Worm (Caenorhabditis elegans) whole organism, L4 larva: ENCODE results near the gene Y113G7A.12.

Experiments used
- Y48G9A.11 ChIP-seq: fragments of 200-800 bp; sonication (Bioruptor generic); IDR thresholded peaks from 2 replicates; pipeline ENCODE4 v1.3.6; 2022; ENCODE audit warnings: missing genetic modification reagents, missing genetic modification characterization, missing compliant biosample characterization
- ceh-62 ChIP-seq: sonication (generic microtip); optimal IDR thresholded peaks from 2 replicates; lab custom pipeline; 2017; ENCODE audit warnings: missing biosample characterization, missing genetic modification characterization
- egl-27 ChIP-seq: sonication (generic microtip); optimal IDR thresholded peaks from 3 replicates; lab custom pipeline; 2017; ENCODE audit warnings: missing biosample characterization, missing genetic modification reagents, missing genetic modification characterization
- fkh-10 ChIP-seq: fragments of 150-350 bp; optimal IDR thresholded peaks from 2 replicates; lab custom pipeline; 2014; ENCODE audit warnings: missing biosample characterization, missing genetic modification reagents, missing genetic modification characterization
- nhr-11 ChIP-seq: fragments of 150-350 bp; optimal IDR thresholded peaks from 2 replicates; lab custom pipeline; 2014; ENCODE audit warnings: missing biosample characterization, missing genetic modification characterization
- pqm-1 ChIP-seq: sonication (generic microtip); optimal IDR thresholded peaks from 2 replicates; lab custom pipeline; 2017; ENCODE audit warnings: missing biosample characterization, missing genetic modification characterization
- skn-1 ChIP-seq: fragments of 150-350 bp; optimal IDR thresholded peaks from 2 replicates; lab custom pipeline; 2014; ENCODE audit warnings: missing biosample characterization, missing genetic modification characterization

DNA sequence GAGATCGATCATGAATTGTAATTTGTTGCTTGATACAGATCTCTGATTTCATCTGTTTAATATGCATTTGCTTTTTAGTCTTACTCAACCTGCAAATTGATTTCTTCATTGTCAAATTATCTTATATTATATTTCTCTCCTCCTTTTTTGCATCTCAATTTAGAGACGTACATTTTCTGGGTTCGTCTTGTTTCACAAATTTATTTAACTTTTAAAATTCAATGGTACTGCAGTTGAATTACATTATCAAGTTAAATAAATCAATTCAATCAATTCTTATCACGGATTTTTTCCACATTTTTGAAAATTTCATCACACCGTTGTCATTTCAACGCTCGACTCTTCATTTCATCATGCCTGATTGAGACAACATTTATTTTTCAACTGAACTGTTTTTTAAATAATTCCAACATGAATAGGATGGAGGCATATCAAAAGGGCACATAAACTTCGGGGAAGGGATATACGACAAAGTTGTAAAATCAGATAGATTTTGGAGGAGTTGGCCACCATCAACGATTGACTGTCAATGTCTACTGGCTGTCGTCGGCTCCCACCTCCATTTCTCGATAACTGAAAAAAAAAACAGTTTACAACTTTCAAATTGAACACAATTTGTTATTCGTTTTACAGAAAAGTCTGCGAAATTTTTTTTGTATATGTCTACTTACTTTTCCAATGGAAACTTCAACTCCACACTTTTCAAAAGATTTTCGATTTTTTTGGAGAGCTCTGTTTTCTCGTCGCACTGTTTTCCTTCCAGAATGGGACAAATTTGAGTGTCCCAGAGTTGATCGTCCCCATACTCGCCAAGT is 20.1 kb downstream of the Y113G7A.12 start:
- no peak for TF ChIP-seq skn-1 (tag; lab: Kevin White, UChicago)
- no peak for TF ChIP-seq Y48G9A.11 (GFP tag; lab: Robert Waterston, UW)
- no peak for TF ChIP-seq ceh-62 (tag; lab: Kevin White, UChicago)
- TF ChIP-seq fkh-10 = no peak
- TF ChIP-seq nhr-11 (tag; lab: Kevin White, UChicago) = no peak
- no peak for TF ChIP-seq egl-27
- no peak for TF ChIP-seq pqm-1 (tag; lab: Kevin White, UChicago)
